Worm (Caenorhabditis elegans) whole organism, L4 larva: Measurements from ENCODE around the gene srh-95.

Source experiments
- ama-1 ChIP-seq: fragments of 150-350 bp; optimal IDR thresholded peaks from 2 replicates; lab custom pipeline; 2014; ENCODE audit warnings: inconsistent platforms, mixed read lengths
- dmd-9 ChIP-seq: fragments of 200-800 bp; sonication (Bioruptor generic); IDR thresholded peaks from 2 replicates; pipeline ENCODE4 v1.3.6; 2022; ENCODE audit warnings: missing genetic modification reagents, missing genetic modification characterization, missing compliant biosample characterization
- egl-43 ChIP-seq: fragments of 200-800 bp; sonication (Bioruptor generic); IDR thresholded peaks from 2 replicates; pipeline ENCODE4 v1.3.6; 2022; ENCODE audit warnings: missing genetic modification reagents, missing genetic modification characterization, missing compliant biosample characterization
- hif-1 ChIP-seq, 2 experiments: sonication (generic microtip); optimal IDR thresholded peaks; 2 replicates each; lab custom pipeline; 2016 to 2017; ENCODE audit warnings: missing compliant biosample characterization in 2 of 2, missing genetic modification characterization in 2 of 2, missing genetic modification reagents in 2 of 2, missing genotype in 2 of 2, mild to moderate bottlenecking in 1 of 2
- jun-1 ChIP-seq: fragments of 150-350 bp; optimal IDR thresholded peaks from 2 replicates; lab custom pipeline; 2014; ENCODE audit warnings: missing biosample characterization, missing genetic modification reagents, missing genetic modification characterization
- lin-13 ChIP-seq: fragments of 150-350 bp; optimal IDR thresholded peaks from 2 replicates; lab custom pipeline; 2014; ENCODE audit warnings: missing biosample characterization, missing genetic modification reagents, missing genetic modification characterization
- lir-3 ChIP-seq: sonication (generic microtip); optimal IDR thresholded peaks from 2 replicates; lab custom pipeline; 2016; ENCODE audit warnings: mild to moderate bottlenecking, missing genetic modification characterization, missing compliant biosample characterization
- mxl-2 ChIP-seq: fragments of 200-800 bp; sonication (Bioruptor generic); conservative IDR thresholded peaks from 2 replicates; pipeline ENCODE4 v1.3.6; 2022; ENCODE audit warnings: missing genetic modification reagents, missing genetic modification characterization, missing compliant biosample characterization
- nhr-11 ChIP-seq: fragments of 150-350 bp; optimal IDR thresholded peaks from 2 replicates; lab custom pipeline; 2014; ENCODE audit warnings: missing biosample characterization, missing genetic modification characterization
- nhr-42 ChIP-seq: fragments of 200-800 bp; sonication (Bioruptor generic); IDR thresholded peaks from 2 replicates; pipeline ENCODE4 v1.3.6; 2022; ENCODE audit warnings: missing genetic modification characterization, missing compliant biosample characterization
- php-3 ChIP-seq: fragments of 200-800 bp; sonication (Bioruptor generic); IDR thresholded peaks from 2 replicates; pipeline ENCODE4 v1.3.6; 2022; ENCODE audit warnings: missing genetic modification reagents, missing genetic modification characterization, missing compliant biosample characterization
- pqm-1 ChIP-seq: sonication (generic microtip); optimal IDR thresholded peaks from 2 replicates; lab custom pipeline; 2017; ENCODE audit warnings: missing biosample characterization, missing genetic modification characterization
- unc-62 ChIP-seq, 3 experiments: fragments of 150-350 bp in 1 of 3; sonication (generic microtip); optimal IDR thresholded peaks in 2 of 3; peaks in 1 of 3; 1 replicate in 1 of 3; 2 replicates in 2 of 3; lab custom pipeline; 2014 to 2017; ENCODE audit warnings: missing biosample characterization in 3 of 3, missing genetic modification characterization in 3 of 3, missing genetic modification reagents in 3 of 3, missing genotype in 1 of 3

ce11 chrV:16292409-16292808 lies 45.7 kb downstream of the srh-95 start, which contains the start of gene oac-5:
- TF ChIP-seq lin-13 (GFP tag; lab: Kevin White, UChicago) = no peak
- no peak for TF ChIP-seq php-3 (GFP tag; lab: Robert Waterston, UW)
- TF ChIP-seq unc-62 (GFP tag; optimal IDR thresholded peaks at IDR 0.05 in 1 of 2; lab: Kevin White, UChicago) = no peak
- no peak for TF ChIP-seq unc-62 (tag; optimal IDR thresholded peaks at IDR 0.05; lab: Kevin White, UChicago)
- no peak for TF ChIP-seq dmd-9 (GFP tag; lab: Robert Waterston, UW)
- no peak for TF ChIP-seq pqm-1 (tag; lab: Kevin White, UChicago)
- no peak for TF ChIP-seq egl-43 (GFP tag; lab: Robert Waterston, UW)
- TF ChIP-seq ama-1 (lab: Kevin White, UChicago) = no peak
- no peak for TF ChIP-seq nhr-42
- TF ChIP-seq jun-1 (tag; lab: Kevin White, UChicago) = no peak
- TF ChIP-seq nhr-11 (tag; lab: Kevin White, UChicago) = no peak
- TF ChIP-seq mxl-2 (GFP tag; lab: Robert Waterston, UW) = no peak
- no peak for TF ChIP-seq lir-3
- no peak for TF ChIP-seq hif-1 (tag; optimal IDR thresholded peaks at IDR 0.05; lab: Kevin White, UChicago)
